Worm (Caenorhabditis elegans): ENCODE measurements around the gene M28.4.

M28.4 gene

DNA sequence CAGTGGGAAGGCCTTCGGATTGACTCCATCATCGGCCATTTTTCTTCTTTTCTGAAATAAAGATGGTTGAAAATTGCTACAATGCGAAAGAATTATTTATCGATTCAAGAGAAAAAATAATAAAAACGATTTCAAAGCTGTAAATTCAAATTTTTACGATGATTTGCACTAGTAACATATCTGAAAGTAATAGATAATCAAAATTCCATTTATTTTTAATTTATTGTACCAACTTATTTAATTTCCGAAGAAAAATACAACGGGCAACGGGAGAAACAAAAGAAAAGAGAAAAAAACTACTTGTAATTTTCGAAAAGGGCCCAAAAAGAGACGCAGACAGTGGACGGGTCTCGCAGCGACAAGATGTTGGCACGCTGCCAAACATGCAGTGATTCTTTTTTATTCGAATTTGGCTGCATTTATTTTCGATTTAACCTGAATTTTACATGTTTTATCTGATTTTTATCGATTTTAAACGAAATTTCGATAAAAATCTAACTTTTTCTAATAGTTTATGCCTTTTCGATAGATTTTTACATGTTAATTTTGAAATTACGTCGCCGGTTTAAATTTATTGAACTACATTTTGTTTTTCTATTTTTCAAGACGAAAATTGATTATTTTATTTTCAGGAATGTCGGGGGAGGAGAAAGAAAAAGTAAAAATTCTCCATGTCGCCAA is 15.2 kb downstream of the M28.4 start, which contains the start of the genes snu-13 and rsp-7 (continued):
- TF ChIP-seq lim-6 (tag; optimal IDR thresholded peaks at IDR 0.05), result no peak
- no peak for TF ChIP-seq ceh-22 (tag; optimal IDR thresholded peaks at IDR 0.05)
- TF ChIP-seq Y22D7AL.16 (tag; optimal IDR thresholded peaks at IDR 0.05), result no peak
- no peak for TF ChIP-seq C38D4.7 (GFP tag; optimal IDR thresholded peaks at IDR 0.05)
- no peak for TF ChIP-seq ttx-3 (tag; optimal IDR thresholded peaks at IDR 0.05)
- no peak for TF ChIP-seq pag-3 (tag; optimal IDR thresholded peaks at IDR 0.05; ENCODE audit: borderline replicate concordance)
- TF ChIP-seq unc-55 (GFP tag; optimal IDR thresholded peaks at IDR 0.05), result no peak
- TF ChIP-seq tbx-7 (tag; optimal IDR thresholded peaks at IDR 0.05), result no peak
- TF ChIP-seq unc-3 (GFP tag; conservative IDR thresholded peaks at IDR 0.05), result no peak
- no peak for TF ChIP-seq unc-3 (tag; optimal IDR thresholded peaks at IDR 0.05)
- TF ChIP-seq unc-86 (tag; optimal IDR thresholded peaks at IDR 0.05), result no peak
- TF ChIP-seq mec-3 (tag; optimal IDR thresholded peaks at IDR 0.05; ENCODE audit: borderline replicate concordance), result no peak
- no peak for TF ChIP-seq hlh-15 (tag; optimal IDR thresholded peaks at IDR 0.05)
- no peak for TF ChIP-seq che-1 (tag; optimal IDR thresholded peaks at IDR 0.05)
- TF ChIP-seq npax-4 (tag; optimal IDR thresholded peaks at IDR 0.05), result no peak
- TF ChIP-seq C08G9.2 (tag; optimal IDR thresholded peaks at IDR 0.05), result no peak
- no peak for TF ChIP-seq K09A11.1 (tag; optimal IDR thresholded peaks at IDR 0.05; ENCODE audit: insufficient read depth)
- TF ChIP-seq rnt-1 (tag; optimal IDR thresholded peaks at IDR 0.05), result no peak
- TF ChIP-seq lin-11 (tag; optimal IDR thresholded peaks at IDR 0.05), result no peak

DNA sequence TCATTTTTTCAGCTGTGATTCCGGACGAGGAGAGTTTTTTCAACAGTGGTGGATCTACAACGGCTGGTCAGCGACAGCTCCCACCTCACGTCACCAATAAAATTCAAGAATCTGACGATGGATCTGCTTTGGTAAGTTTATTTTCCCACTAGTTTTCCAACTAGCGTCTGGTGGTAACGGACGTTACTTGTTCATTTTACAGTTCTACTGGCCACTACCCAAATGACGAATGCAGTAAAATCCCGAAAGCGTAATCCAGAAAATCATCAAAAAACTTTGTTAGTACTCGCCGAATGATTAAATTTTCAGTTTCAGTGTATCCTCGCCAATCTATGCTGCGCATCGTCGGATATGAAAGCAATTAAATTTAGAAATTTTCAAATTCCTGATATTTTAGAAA is 16.1 kb downstream of the M28.4 start:
- TF ChIP-seq hlh-30 (tag; optimal IDR thresholded peaks at IDR 0.05; ENCODE audit: insufficient read depth) (no peak), fkh-10 (GFP tag; optimal IDR thresholded peaks at IDR 0.05) (no peak), ceh-18 (tag; optimal IDR thresholded peaks at IDR 0.05) (no peak), pax-1 (tag; optimal IDR thresholded peaks at IDR 0.05) (no peak), elt-4 (tag; optimal IDR thresholded peaks at IDR 0.05) (no peak), ceh-34 (tag; optimal IDR thresholded peaks at IDR 0.05) (no peak), ceh-24 (tag; optimal IDR thresholded peaks at IDR 0.05) (no peak), fax-1 (tag; optimal IDR thresholded peaks at IDR 0.05) (no peak), dmd-4 (tag; optimal IDR thresholded peaks at IDR 0.05; ENCODE audit: borderline replicate concordance) (no peak), gmeb-2 (tag; optimal IDR thresholded peaks at IDR 0.05) (no peak)

ce11 chrII:10660892-10661291 is 17.4 kb downstream of the M28.4 start, which contains the start of gene marc-2:
Gene marc-2, minus strand, starts transcription at chrII:10660992.
- no peak for TF ChIP-seq tbx-7 (tag; optimal IDR thresholded peaks at IDR 0.05)
- no peak for TF ChIP-seq fkh-10 (GFP tag; optimal IDR thresholded peaks at IDR 0.05)

DNA sequence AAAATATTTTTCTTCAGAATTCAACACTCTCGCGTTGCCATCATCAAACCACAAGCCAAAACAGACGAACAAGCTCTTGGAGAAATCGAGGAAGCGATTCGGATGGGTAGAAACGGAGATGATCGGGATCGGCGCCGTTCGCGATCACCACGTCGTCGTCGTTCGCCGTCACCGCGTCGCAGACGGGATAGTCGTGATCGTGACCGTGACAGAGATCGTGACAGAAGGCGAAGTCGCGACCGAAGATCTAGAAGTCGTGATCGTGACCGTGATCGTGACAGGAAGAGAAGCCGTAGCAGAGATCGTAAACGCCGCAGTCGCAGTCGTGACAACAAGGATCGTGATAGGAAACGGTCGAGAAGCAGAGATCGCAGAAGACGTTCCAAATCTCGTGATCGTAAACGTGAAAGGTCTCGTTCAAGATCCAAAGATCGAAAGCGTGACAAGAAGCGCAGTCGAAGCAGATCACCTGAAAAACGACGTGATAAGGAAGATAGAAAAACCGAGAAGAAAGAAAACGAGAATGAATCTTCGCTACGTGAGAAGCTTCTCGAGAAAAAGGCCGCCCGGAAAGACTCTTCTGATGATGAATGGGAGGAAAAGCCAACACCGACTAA is 18.1 kb downstream of the M28.4 start:
- TF ChIP-seq ceh-22 (tag; optimal IDR thresholded peaks at IDR 0.05), result no peak
- TF ChIP-seq pax-1 (tag; optimal IDR thresholded peaks at IDR 0.05), result no peak
- TF ChIP-seq ceh-14 (tag; optimal IDR thresholded peaks at IDR 0.05), result no peak
- no peak for TF ChIP-seq ceh-18 (tag; optimal IDR thresholded peaks at IDR 0.05)
- no peak for TF ChIP-seq nhr-11 (tag; optimal IDR thresholded peaks at IDR 0.05)
- TF ChIP-seq sox-4 (tag; optimal IDR thresholded peaks at IDR 0.05), result no peak
- no peak for TF ChIP-seq npax-4 (tag; optimal IDR thresholded peaks at IDR 0.05)
- no peak for TF ChIP-seq ceh-9 (tag; optimal IDR thresholded peaks at IDR 0.05)
- no peak for TF ChIP-seq hlh-15 (tag; optimal IDR thresholded peaks at IDR 0.05)
- no peak for TF ChIP-seq ama-1 (optimal IDR thresholded peaks at IDR 0.05)
- no peak for TF ChIP-seq syd-9 (tag; optimal IDR thresholded peaks at IDR 0.05)
- no peak for TF ChIP-seq nfya-1 (tag; optimal IDR thresholded peaks at IDR 0.05)
- no peak for TF ChIP-seq lim-6 (tag; optimal IDR thresholded peaks at IDR 0.05)
- no peak for TF ChIP-seq hlh-13 (GFP tag; optimal IDR thresholded peaks at IDR 0.05)
- no peak for TF ChIP-seq sdc-2 (tag; optimal IDR thresholded peaks at IDR 0.05)
- TF ChIP-seq dmd-4 (tag; optimal IDR thresholded peaks at IDR 0.05; ENCODE audit: borderline replicate concordance), result no peak
- no peak for TF ChIP-seq dve-1 (tag; optimal IDR thresholded peaks at IDR 0.05)
- TF ChIP-seq ceh-30 (tag; optimal IDR thresholded peaks at IDR 0.05), result no peak
- TF ChIP-seq ceh-34 (tag; optimal IDR thresholded peaks at IDR 0.05), result no peak
